Worm (Caenorhabditis elegans) whole organism, L4/young adult: ENCODE data around the gene nhr-30.

ENCODE experiments used
- W03F9.2 ChIP-seq: fragments of 150-350 bp; optimal IDR thresholded peaks from 2 replicates; lab custom pipeline; 2014; ENCODE audit warnings: missing biosample characterization, missing genetic modification characterization
- dao-5 ChIP-seq: sonication (generic microtip); optimal IDR thresholded peaks from 2 replicates; lab custom pipeline; 2016; ENCODE audit warnings: missing genotype, missing genetic modification characterization, moderate library complexity, missing compliant biosample characterization
- him-1 ChIP-seq: sonication (generic microtip); optimal IDR thresholded peaks from 2 replicates; lab custom pipeline; 2016; ENCODE audit warnings: missing genotype, missing genetic modification reagents, missing genetic modification characterization, missing compliant biosample characterization

The nhr-30 gene

DNA sequence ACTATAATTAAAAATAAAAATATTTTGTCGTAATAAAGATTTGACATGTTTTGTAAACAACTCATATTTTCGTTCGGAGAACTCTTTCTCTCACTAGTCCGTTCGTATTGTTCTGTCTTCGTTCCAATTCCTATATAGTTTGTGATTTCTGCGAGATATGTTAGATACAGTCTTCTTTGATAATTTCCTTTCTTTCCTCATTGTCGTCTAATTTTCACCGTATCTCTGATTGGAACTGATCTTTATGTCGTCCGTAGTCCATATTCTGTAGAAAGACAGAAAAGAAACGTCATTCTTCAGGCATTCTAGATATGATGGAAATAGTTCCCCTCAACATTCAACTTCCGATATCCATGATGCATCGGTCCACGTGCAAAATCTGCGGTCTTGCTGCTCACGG, at the start of gene nhr-30:
nhr-30 (plus strand) TSS at position 301 of the 400 bp plus-strand sequence.
- TF ChIP-seq W03F9.2 (tag; lab: Kevin White, UChicago): no peak
- no peak for TF ChIP-seq him-1
- TF ChIP-seq dao-5 (tag; lab: Kevin White, UChicago): no peak

DNA sequence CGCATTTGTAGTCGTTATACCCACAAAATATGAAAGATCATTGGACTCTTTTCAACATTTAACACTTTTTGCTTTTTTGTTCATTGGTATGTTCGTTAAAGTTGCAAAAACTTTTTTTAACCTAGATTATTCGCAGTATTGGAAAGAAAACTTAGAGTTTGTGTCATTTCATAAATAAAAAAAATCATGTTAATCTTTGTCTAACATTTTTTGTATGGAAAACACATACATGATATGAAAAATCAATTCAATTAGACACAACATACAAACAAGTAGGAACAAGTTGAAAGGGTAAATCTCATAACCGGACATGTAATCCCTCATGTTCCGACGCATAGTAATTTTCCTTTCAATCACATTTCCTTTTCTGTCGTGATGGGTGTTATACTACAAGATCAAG, 43.8 kb upstream of the nhr-30 start, which contains the start of gene F59E11.2:
F59E11.2 (plus strand) TSS at position 301 of the 400 bp plus-strand sequence.
- no peak for TF ChIP-seq dao-5 (tag; lab: Kevin White, UChicago)
- no peak for TF ChIP-seq him-1
- no peak for TF ChIP-seq W03F9.2 (tag; lab: Kevin White, UChicago)

DNA sequence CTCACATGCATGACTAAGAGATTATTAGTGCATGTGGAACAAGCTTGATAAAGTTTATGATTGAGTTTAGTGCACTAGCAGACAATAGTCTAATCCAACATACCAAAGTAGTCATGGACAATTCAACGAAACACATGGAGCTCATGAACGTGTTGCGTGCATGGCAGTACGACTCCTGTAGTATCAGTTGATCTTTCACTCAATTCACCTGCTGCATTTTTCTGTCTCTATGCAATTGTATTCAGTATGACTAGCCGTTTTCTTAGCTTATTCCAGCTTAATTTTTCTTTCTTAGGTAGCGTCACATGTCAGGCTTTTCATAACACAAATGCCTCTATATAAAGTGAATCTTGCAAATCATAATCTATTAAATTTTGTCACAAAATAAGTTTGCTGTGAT, 41.7 kb upstream of the nhr-30 start, which contains the start of gene srx-1:
srx-1 (plus strand) TSS at position 382 of the 400 bp plus-strand sequence.
- no peak for TF ChIP-seq him-1
- no peak for TF ChIP-seq W03F9.2 (tag; lab: Kevin White, UChicago)
- TF ChIP-seq dao-5 (tag; lab: Kevin White, UChicago): no peak

DNA sequence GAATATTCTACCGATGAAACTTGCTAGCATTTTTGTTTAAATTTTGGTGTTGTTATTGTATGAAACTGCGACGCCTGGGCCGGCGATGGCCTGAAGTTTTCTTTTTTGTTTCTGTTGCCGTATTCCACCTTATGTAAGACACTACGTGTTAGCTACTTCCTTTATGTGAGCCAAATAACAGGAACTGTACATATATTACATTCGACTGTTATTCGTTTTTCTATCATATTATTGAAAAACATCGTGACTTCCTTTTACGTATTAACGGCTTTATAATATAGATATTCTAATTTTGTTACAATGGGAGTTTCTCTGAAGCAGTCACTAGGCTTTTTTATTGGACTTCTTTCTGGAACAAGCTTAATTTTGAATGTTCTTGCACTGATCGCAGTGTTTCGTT, 39.7 kb upstream of the nhr-30 start, which contains the start of gene srx-3:
srx-3 (plus strand) TSS at position 301 of the 400 bp plus-strand sequence.
- TF ChIP-seq him-1 (no peak), dao-5 (tag; lab: Kevin White, UChicago) (no peak), W03F9.2 (tag; lab: Kevin White, UChicago) (no peak)

DNA sequence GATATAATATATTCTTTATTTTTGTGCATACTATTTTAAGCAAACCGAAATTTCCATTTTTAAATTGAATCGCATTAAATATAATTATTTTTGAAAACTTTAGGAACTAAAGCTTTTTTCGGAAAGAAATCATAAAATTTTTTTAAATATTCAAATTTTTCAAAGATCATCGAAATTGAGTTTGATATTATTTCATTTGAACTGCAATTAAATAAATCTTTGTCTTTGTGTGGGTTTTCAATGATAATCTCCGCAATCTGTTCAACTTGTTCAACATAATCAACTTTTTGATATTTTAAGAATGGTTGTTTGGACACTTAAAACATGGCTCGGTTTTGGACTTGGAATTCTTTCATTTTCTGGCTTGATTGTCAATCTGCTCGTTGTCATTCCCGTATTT, 35.8 kb upstream of the nhr-30 start, which contains the start of gene srx-2:
srx-2 (plus strand) TSS at position 301 of the 400 bp plus-strand sequence.
- no peak for TF ChIP-seq dao-5 (tag; lab: Kevin White, UChicago)

DNA sequence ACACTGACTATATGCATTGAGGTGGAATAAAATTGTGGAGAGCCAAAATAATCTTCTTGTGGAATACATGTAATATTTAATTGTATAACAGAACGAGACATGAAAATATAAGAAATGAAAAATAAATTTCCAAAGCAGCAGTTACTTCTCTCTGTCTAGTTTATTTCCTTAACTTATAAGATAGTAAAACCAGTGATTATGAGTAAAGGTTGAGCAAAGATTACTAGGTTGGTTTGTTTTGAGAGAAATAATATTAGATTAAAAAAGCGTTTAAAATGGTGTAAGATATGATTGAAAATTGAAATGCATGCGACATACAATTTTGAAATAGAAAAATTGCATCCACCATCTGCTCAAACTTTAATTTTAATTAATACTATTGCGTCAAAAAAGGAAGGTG, 31.2 kb upstream of the nhr-30 start, which contains the start of gene srh-201:
srh-201 (minus strand) TSS at position 101 of the 400 bp plus-strand sequence.
- no peak for TF ChIP-seq him-1

DNA sequence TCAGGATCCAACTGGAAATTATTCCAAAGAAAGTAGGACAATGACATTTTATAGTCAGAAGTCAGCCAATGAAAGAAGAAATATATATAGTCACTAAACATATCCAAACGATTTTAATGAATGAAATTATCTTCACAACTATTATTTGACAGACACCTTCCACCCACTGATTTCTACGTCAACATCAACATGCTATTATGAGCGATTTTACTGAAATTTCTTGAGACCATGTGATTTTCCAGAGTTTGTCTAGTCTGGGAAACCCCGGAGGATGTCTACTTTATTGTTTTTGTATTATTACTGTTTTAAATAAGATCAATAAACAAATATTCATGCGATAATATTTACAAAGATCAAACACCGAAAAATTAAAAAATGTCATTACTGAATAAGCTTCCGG, 29.4 kb upstream of the nhr-30 start, which contains the start of gene srt-18:
srt-18 (minus strand) TSS at position 101 of the 400 bp plus-strand sequence.
- TF ChIP-seq dao-5 (tag; lab: Kevin White, UChicago): no peak
- no peak for TF ChIP-seq W03F9.2 (tag; lab: Kevin White, UChicago)
- no peak for TF ChIP-seq him-1

DNA sequence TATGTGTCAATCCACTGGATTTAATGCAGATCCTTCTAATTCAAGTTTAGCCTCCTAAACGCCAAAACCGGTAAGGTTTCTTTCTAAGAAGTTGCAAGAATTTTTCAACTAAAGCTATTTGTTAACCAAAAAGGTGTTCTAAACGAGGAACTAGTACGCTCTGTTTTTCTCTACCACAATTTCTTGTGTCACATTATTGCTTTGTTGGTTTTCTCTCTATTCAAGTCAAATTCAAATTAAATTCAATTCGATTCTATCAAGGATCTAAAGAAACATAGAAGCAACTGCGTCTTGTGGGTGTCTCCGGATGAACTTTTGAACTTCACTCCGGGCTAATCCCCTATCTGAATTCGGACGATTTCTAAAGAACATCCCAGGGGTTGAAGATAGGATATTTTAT, 28.5 kb upstream of the nhr-30 start, which contains the start of gene oac-40:
oac-40 (plus strand) TSS at position 301 of the 400 bp plus-strand sequence.
- TF ChIP-seq W03F9.2 (tag; lab: Kevin White, UChicago) (no peak), dao-5 (tag; lab: Kevin White, UChicago) (no peak), him-1 (no peak)

DNA sequence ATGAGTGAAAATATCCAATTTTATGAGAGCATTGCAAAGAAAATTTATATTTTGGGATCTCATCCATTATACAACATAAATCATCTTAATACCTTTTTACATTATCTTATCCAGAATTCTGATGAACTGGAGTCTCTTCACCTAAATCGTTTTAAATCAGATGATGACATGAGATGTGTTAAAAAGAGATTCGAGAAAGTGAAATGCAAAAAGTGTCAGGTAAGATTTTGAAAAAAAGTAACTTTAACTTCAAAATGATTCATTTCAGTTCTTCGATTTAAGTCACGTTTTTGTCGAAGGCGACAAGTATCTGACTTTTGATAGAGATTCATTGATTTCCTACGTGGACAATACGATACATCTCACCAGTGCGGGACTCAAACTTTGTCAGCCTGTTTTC, 26.1 kb upstream of the nhr-30 start:
- TF ChIP-seq him-1: no peak
- TF ChIP-seq dao-5 (tag; lab: Kevin White, UChicago): no peak

DNA sequence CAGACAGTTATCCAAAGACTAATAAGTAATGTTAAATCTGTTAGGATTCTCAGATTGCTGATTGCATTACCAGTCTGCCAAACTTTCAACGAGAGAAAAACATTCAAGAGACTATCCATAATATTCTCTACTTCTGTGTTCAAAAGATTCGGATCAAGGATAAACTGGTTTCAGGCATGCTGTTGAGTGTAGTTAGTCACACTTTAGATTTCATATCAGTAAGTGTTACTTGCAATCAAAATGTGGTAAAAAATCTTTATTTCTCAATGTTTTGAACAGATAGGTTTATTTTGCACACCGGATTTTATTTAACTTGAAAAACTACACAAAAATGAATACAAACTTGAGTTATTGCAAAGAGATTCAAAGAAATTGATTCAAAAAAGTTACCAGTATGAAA, 22.9 kb upstream of the nhr-30 start, which contains the start of gene oac-41:
oac-41 (minus strand) TSS at position 101 of the 400 bp plus-strand sequence.
- TF ChIP-seq dao-5 (tag; lab: Kevin White, UChicago) (no peak), him-1 (no peak), W03F9.2 (tag; lab: Kevin White, UChicago) (no peak)

DNA sequence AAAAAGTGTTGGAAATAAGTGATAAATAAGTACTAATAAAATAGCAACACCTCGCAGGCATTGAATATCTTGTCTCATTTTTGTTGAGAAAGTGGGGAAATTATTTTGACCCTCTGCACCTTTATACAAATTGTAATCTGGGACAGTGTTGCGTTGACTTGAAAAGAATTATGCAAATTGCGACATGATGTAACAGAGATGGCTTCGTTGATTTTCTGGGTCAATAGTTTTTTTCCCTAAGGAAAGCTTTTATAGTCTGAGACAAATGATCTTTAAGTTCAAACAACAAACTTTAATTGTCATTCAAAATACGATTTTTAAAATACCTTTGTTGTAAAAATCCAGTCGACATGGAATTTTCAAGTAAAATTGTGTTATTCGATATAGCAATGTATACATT, 20.3 kb upstream of the nhr-30 start, which contains the start of gene bus-1:
bus-1 (minus strand) TSS at position 101 of the 400 bp plus-strand sequence.
- no peak for TF ChIP-seq W03F9.2 (tag; lab: Kevin White, UChicago)

DNA sequence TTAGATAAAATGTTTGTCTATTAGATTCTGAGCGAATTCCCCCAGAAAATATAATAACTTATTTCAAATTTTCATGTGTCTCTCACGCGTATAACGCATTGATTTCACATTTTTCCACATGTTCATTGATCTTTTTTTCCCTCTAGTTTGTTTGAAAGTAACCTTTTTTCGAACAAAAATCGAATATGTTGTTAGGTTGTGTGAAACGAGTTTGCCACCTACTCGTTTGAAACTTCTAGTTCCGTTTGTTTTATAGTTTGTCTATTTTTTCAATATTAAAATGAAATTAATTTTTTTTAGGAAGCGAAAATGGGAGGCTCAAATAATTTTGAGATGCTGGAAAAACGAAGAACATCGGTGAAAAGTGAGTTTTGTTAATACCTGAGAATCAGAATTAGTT, 14.7 kb upstream of the nhr-30 start, which contains the start of gene C25E10.5:
C25E10.5 (plus strand) TSS at position 301 of the 400 bp plus-strand sequence.
- TF ChIP-seq W03F9.2 (tag; lab: Kevin White, UChicago) (no peak), dao-5 (tag; lab: Kevin White, UChicago) (no peak), him-1 (no peak)

DNA sequence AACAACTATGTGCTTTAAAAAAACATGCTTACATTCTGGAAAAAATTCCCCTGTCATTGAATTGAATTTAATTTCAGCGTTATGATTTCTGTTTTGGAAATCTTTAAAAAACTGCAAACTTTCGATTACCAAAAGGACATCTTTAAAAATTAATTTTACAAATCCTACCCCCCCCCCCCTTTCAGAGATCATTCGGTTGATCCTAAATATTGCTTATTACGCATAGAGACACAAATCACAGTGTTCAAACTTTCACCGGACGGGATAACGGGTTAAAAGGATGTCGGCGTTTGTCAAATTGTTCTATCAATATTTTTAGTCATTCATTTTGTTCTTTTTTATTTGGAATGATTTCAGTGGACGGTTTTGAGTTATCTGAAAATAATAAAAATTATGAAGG, 11.7 kb upstream of the nhr-30 start, which contains the start of gene C25E10.4:
C25E10.4 (plus strand) TSS at position 301 of the 400 bp plus-strand sequence.
- TF ChIP-seq W03F9.2 (tag; lab: Kevin White, UChicago) (no peak), him-1 (no peak), dao-5 (tag; lab: Kevin White, UChicago) (no peak)

DNA sequence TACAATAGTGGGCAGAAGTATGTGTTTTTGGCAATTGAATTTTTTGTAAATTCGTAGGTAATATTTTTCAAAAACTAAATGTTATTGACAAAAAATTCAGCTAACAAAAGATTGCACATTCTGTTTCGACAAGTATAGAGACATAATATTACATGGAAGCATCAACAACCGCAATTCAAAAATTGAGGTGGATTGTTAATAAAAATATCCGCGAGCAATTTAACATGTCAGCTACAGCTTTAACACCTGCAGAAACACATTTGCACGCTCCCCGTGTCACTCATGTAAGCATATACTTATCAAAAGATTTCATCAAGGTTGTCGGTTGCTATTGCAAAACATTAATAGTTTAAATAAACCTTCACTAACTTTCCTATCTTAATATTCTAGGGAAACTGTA, 9.3 kb upstream of the nhr-30 start, which contains the start of gene srsx-34:
srsx-34 (plus strand) TSS at position 301 of the 400 bp plus-strand sequence.
- TF ChIP-seq him-1 (no peak), W03F9.2 (tag; lab: Kevin White, UChicago) (no peak), dao-5 (tag; lab: Kevin White, UChicago) (no peak)

DNA sequence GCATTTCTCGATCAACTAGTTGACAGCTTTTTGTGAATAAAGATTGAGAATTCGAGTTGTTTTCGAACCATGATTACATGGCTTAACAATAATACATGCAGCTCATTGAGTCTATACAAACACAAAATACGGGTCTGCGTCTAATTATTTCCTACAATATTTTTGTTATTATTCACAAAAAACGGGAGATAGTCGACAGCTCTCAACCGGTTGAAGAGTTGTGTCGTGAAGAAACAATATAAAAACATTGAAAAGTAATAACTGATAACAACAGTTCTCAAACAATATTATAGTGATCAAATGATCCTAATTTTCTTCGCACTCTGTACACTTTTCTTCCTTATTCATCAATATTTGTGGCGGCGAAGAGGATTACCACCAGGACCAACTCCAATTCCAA, 3.9 kb upstream of the nhr-30 start, which contains the start of gene cyp-33B1:
cyp-33B1 (plus strand) TSS at position 301 of the 400 bp plus-strand sequence.
- TF ChIP-seq W03F9.2 (tag; lab: Kevin White, UChicago) (no peak), dao-5 (tag; lab: Kevin White, UChicago) (no peak), him-1 (no peak)
